Fruit fly (Drosophila melanogaster): ENCODE measurements around the gene CG13806.
A peak's percentile ranks its signal among the peaks of the same experiment; 100 is the strongest.

CG13806 gene

dm6 chr3L:2257412-2257862 lies 8.8 kb upstream of the CG13806 start, which contains the start of the genes CG1275 and Elp5:
TSS of gene CG1275 (minus strand) at chr3L:2257423.
TSS of gene Elp5 (plus strand) at chr3L:2257456.
- TF ChIP-seq insv (optimal IDR thresholded peaks at IDR 0.05), result no peak
- no peak for TF ChIP-seq Sin3A (optimal IDR thresholded peaks at IDR 0.05)
- no peak for TF ChIP-seq ttk (optimal IDR thresholded peaks at IDR 0.05)
- no peak for TF ChIP-seq Myc (optimal IDR thresholded peaks at IDR 0.05)
- no peak for TF ChIP-seq h (optimal IDR thresholded peaks at IDR 0.05)
- no peak for TF ChIP-seq psq (optimal IDR thresholded peaks at IDR 0.05)

- peak; percentile 1 for TF ChIP-seq ttk (optimal IDR thresholded peaks at IDR 0.05)
- TF ChIP-seq Myc (optimal IDR thresholded peaks at IDR 0.05), result no peak
- TF ChIP-seq insv (optimal IDR thresholded peaks at IDR 0.05), result no peak
Observed at dm6 chr3L:2261282-2261681, 4.9 kb upstream of the CG13806 start.

- TF ChIP-seq Sin3A (optimal IDR thresholded peaks at IDR 0.05) (no peak), ttk (optimal IDR thresholded peaks at IDR 0.05) (no peak), Myc (optimal IDR thresholded peaks at IDR 0.05) (no peak), h (optimal IDR thresholded peaks at IDR 0.05) (no peak), insv (optimal IDR thresholded peaks at IDR 0.05) (no peak), psq (optimal IDR thresholded peaks at IDR 0.05) (no peak)
Observed at dm6 chr3L:2262515-2262944, 3.7 kb upstream of the CG13806 start, which contains the start of the genes oxt and CG13807. TSS of gene oxt (minus strand) at chr3L:2262664. TSS of gene CG13807 (plus strand) at chr3L:2262919.

dm6 chr3L:2267558-2267957 lies 1.4 kb downstream of the CG13806 start, which contains the start of gene obst-I:
TSS of gene obst-I (plus strand) at chr3L:2267858.
- TF ChIP-seq psq (optimal IDR thresholded peaks at IDR 0.05) (no peak), h (optimal IDR thresholded peaks at IDR 0.05) (no peak), ttk (optimal IDR thresholded peaks at IDR 0.05) (no peak), Myc (optimal IDR thresholded peaks at IDR 0.05) (no peak), insv (optimal IDR thresholded peaks at IDR 0.05) (no peak), Sin3A (optimal IDR thresholded peaks at IDR 0.05) (no peak)

DNA sequence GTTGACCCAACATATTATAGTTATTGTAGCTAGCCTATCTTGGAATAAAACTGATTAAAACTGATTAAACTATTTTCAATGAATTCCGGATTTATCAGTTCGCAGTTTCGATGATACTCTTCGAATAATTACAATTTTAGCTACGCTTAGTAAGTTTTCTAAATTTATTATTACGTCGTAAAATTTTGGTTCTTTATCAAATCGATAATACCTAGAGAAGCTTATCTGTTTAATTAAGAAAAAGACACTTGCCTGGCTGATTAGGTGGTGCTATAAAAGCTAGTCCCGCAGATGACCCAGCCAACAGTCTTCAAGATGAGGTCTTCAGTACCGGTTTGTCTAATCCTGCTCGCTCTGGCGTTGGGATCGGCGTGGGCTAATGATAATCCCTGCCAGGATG lies 2.3 kb downstream of the CG13806 start, which contains the start of gene CG32302:
TSS of gene CG32302 (plus strand) at position 301 of the 400 bp plus-strand sequence.
- no peak for TF ChIP-seq psq (optimal IDR thresholded peaks at IDR 0.05)
- TF ChIP-seq h (optimal IDR thresholded peaks at IDR 0.05), result no peak
- TF ChIP-seq ttk (optimal IDR thresholded peaks at IDR 0.05), result no peak
- no peak for TF ChIP-seq Sin3A (optimal IDR thresholded peaks at IDR 0.05)
- TF ChIP-seq insv (optimal IDR thresholded peaks at IDR 0.05), result no peak
- TF ChIP-seq Myc (optimal IDR thresholded peaks at IDR 0.05), result no peak

- TF ChIP-seq psq (optimal IDR thresholded peaks at IDR 0.05) (no peak), Myc (optimal IDR thresholded peaks at IDR 0.05) (no peak), insv (optimal IDR thresholded peaks at IDR 0.05) (no peak), ttk (optimal IDR thresholded peaks at IDR 0.05) (no peak), Sin3A (optimal IDR thresholded peaks at IDR 0.05) (no peak), h (optimal IDR thresholded peaks at IDR 0.05) (no peak)
Observed at dm6 chr3L:2272669-2273068, 6.5 kb downstream of the CG13806 start, which contains the start of gene yellow-g. TSS of gene yellow-g (minus strand) at chr3L:2272769.

DNA sequence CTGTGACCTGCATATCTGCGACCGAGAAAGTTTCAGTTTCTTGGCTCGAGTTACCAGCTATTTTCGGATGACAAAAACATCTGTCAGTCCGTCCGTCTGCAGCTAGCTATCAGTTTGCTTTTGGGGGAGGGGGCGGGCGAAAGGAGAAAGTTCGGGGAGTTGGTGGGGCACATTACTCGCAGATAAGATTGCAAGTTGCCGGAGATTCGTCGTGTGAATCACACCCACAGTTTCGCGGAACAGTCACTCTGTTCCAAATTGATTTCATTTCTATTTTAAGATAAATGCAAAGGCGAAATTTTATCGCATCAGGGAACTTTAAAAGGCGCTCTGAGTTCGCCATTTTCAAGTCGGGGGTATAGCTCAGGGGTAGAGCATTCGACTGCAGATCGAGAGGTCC lies 7.2 kb downstream of the CG13806 start:
- TF ChIP-seq psq (optimal IDR thresholded peaks at IDR 0.05) (no peak), h (optimal IDR thresholded peaks at IDR 0.05) (no peak), insv (optimal IDR thresholded peaks at IDR 0.05) (no peak), ttk (optimal IDR thresholded peaks at IDR 0.05) (no peak), Myc (optimal IDR thresholded peaks at IDR 0.05) (no peak)

DNA sequence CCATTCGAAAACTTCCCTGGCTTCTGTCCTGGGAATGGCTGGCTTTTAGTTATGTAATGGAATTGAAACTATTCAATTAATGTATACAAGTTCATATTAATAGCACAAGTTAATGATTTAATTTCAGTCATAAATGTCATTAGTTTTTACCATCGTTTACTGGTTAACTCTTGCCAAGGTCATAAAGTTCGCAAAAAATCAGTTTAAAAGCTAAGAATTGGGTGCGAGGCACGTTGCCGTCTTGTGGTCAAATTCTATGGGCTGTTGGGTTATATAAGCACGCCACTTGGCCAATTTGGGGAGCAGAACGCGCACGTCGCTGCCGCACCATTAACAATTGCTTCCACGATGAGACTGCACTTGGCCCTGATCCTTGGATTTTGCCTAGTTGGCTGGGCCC lies 10.1 kb downstream of the CG13806 start, which contains the start of gene yellow-g2:
TSS of gene yellow-g2 (plus strand) at position 301 of the 400 bp plus-strand sequence.
- no peak for TF ChIP-seq Myc (optimal IDR thresholded peaks at IDR 0.05)
- TF ChIP-seq Sin3A (optimal IDR thresholded peaks at IDR 0.05), result no peak
- TF ChIP-seq insv (optimal IDR thresholded peaks at IDR 0.05), result no peak
- no peak for TF ChIP-seq psq (optimal IDR thresholded peaks at IDR 0.05)

DNA sequence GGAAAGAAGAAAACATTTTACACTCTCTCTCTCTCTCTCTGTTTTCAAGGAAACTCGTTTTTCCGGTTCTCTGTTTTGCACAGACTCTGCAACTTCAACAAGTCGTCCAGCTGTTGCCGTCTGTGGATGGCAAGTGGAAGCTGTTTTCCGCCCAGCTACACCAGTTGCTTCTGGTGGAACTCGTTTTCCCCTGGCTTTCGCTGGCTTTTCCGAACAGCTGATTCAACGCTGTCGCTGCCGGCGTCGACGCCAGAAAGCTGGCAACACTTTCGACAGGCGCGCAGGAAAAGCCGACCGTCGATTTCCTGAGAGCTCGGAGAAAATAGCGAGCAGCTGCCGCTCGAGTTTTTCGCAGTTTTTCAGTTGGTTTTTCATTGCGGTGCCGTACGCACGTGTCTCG lies 16.3 kb downstream of the CG13806 start, which contains the start of gene MsR2:
TSS of gene MsR2 (plus strand) at position 378 of the 400 bp plus-strand sequence.
- TF ChIP-seq insv (optimal IDR thresholded peaks at IDR 0.05) (no peak), h (optimal IDR thresholded peaks at IDR 0.05) (no peak), Myc (optimal IDR thresholded peaks at IDR 0.05) (no peak), Sin3A (optimal IDR thresholded peaks at IDR 0.05) (no peak), ttk (optimal IDR thresholded peaks at IDR 0.05) (no peak), psq (optimal IDR thresholded peaks at IDR 0.05) (no peak)

All from Kc167 (cell line).